Worm (Caenorhabditis elegans) whole organism, L4 larva: Measurements from ENCODE around the gene nsun-5.

Experiments
- daf-16 ChIP-seq, 3 experiments: sonication (generic microtip); optimal IDR thresholded peaks; 2 replicates each; lab custom pipeline; 2016 to 2017; ENCODE audit warnings: missing genetic modification characterization in 3 of 3, missing genetic modification reagents in 3 of 3, mild to moderate bottlenecking in 2 of 3, missing compliant biosample characterization in 2 of 3, missing biosample characterization in 1 of 3, moderate library complexity in 1 of 3
- egl-43 ChIP-seq: fragments of 200-800 bp; sonication (Bioruptor generic); IDR thresholded peaks from 2 replicates; pipeline ENCODE4 v1.3.6; 2022; ENCODE audit warnings: missing genetic modification reagents, missing genetic modification characterization, missing compliant biosample characterization
- fos-1 ChIP-seq: fragments of 150-350 bp; optimal IDR thresholded peaks from 2 replicates; lab custom pipeline; 2014; ENCODE audit warnings: missing biosample characterization, missing genetic modification characterization
- gei-8 ChIP-seq: fragments of 200-800 bp; sonication (Bioruptor generic); optimal IDR thresholded peaks from 2 replicates; lab custom pipeline; 2018; ENCODE audit warnings: mild to moderate bottlenecking, missing genetic modification characterization, missing compliant biosample characterization
- hlh-11 ChIP-seq: fragments of 200-800 bp; sonication (Bioruptor generic); optimal IDR thresholded peaks from 2 replicates; lab custom pipeline; 2018; ENCODE audit warnings: mild to moderate bottlenecking, missing genetic modification characterization, missing compliant biosample characterization
- lim-7 ChIP-seq: fragments of 200-800 bp; sonication (Bioruptor generic); IDR thresholded peaks from 2 replicates; pipeline ENCODE4 v1.3.6; 2022; ENCODE audit warnings: missing genetic modification characterization, missing compliant biosample characterization
- lin-29 ChIP-seq: fragments of 200-800 bp; sonication (Bioruptor generic); IDR thresholded peaks from 2 replicates; pipeline ENCODE4 v1.3.6; 2022; ENCODE audit warnings: missing genetic modification reagents, missing genetic modification characterization, missing compliant biosample characterization
- mxl-2 ChIP-seq: fragments of 200-800 bp; sonication (Bioruptor generic); conservative IDR thresholded peaks from 2 replicates; pipeline ENCODE4 v1.3.6; 2022; ENCODE audit warnings: missing genetic modification reagents, missing genetic modification characterization, missing compliant biosample characterization
- nhr-11 ChIP-seq: fragments of 150-350 bp; optimal IDR thresholded peaks from 2 replicates; lab custom pipeline; 2014; ENCODE audit warnings: missing biosample characterization, missing genetic modification characterization
- nhr-28 ChIP-seq: fragments of 150-350 bp; optimal IDR thresholded peaks from 2 replicates; lab custom pipeline; 2014; ENCODE audit warnings: missing biosample characterization, missing genetic modification characterization
- nhr-42 ChIP-seq: fragments of 200-800 bp; sonication (Bioruptor generic); IDR thresholded peaks from 2 replicates; pipeline ENCODE4 v1.3.6; 2022; ENCODE audit warnings: missing genetic modification characterization, missing compliant biosample characterization
- set-16 ChIP-seq: fragments of 200-800 bp; sonication (Bioruptor generic); IDR thresholded peaks from 2 replicates; pipeline ENCODE4 v1.3.6; 2022; ENCODE audit warnings: missing genetic modification reagents, missing genetic modification characterization, missing compliant biosample characterization
- unc-130 ChIP-seq: sonication (generic microtip); optimal IDR thresholded peaks from 2 replicates; lab custom pipeline; 2016; ENCODE audit warnings: missing genetic modification reagents, missing genetic modification characterization, missing compliant biosample characterization

The nsun-5 gene

DNA sequence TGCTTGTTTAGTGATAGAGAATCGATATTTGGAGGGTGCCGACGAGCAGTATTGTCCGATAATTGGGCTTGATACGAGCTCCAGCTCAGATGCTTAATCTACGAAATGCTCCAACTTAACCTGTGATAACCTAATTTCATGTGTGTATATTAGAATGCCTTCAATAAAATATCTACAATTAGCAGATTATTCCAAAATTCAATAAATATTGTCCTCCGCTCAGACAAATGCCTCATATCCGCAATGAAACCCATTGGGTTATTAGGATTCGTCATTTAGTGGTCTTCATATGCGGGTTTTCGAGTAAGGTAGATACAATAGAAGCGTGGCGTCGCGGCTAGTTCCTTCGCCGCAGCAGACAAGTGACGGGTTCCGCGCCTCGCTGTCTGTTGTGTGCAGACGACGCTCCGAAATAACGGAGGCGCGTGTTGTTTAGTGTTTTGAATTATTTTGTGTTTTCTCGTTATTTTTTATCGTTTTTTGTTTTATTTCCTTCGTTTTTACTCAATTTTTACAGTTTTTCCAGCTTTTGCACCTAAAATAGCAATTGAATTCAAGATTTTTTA is 56.3 kb downstream of the nsun-5 start, which contains the start of gene cmtr-1 (continued):
- TF ChIP-seq lim-7 (GFP tag; lab: Robert Waterston, UW): no peak
- peak; percentile 93 for TF ChIP-seq unc-130 (GFP tag; lab: Kevin White, UChicago)
- TF ChIP-seq nhr-11 (tag; lab: Kevin White, UChicago): peak; percentile 89
- peak; percentile 29; the same call in 1 of the 2 replicates for TF ChIP-seq mxl-2 (GFP tag; lab: Robert Waterston, UW)
- TF ChIP-seq egl-43 (GFP tag; lab: Robert Waterston, UW): peak; percentile 92

- 0 out of 2 replicates have a peak, but pooled peaks have one; percentile 54 for TF ChIP-seq nhr-42
- no peak for TF ChIP-seq hlh-11 (tag; lab: Kevin White, UChicago)
- TF ChIP-seq set-16: peak; percentile 87
- TF ChIP-seq fos-1 (tag; lab: Kevin White, UChicago): no peak
- no peak for TF ChIP-seq gei-8 (GFP tag; lab: Kevin White, UChicago)
- TF ChIP-seq lin-29: no peak
- no peak for TF ChIP-seq daf-16 (GFP tag; optimal IDR thresholded peaks at IDR 0.05; lab: Kevin White, UChicago)
- no peak for TF ChIP-seq daf-16 (tag; optimal IDR thresholded peaks at IDR 0.05; lab: Kevin White, UChicago)
- TF ChIP-seq nhr-28: no peak
- TF ChIP-seq, all 104 proteins: peak for 2
Observed at ce11 chrII:15026389-15026788, 57.0 kb downstream of the nsun-5 start.
